Worm (Caenorhabditis elegans): Measurements from ENCODE around the gene otub-1.

The otub-1 gene

DNA sequence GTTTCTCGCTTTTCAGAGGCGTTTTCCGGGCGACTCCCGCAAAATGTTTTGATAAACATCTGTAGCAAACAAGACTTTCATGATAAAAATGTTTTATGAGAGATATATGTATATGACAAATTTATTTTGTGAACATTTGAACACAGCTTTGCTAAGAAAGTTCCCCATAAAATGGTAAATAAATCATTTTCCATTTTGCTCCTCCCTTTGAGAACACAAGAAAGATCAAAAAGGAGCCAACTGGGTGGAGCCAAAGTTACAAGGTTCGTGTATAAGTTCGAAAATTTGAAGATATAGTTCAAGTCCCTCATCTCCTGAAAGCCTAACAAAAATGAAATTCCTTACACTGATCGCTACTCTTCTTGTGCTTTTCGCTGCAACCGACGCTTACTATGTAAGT, 24.4 kb downstream of the otub-1 start, which contains the start of gene C01G10.17:
Gene C01G10.17, plus strand, starts transcription at position 301 of the 400 bp plus-strand sequence.
- TF ChIP-seq mep-1 (tag; optimal IDR thresholded peaks at IDR 0.05) (no peak), lin-13 (GFP tag; optimal IDR thresholded peaks at IDR 0.05) (no peak), F37D6.2 (tag; optimal IDR thresholded peaks at IDR 0.05) (no peak), Y75B8A.6 (GFP tag; IDR thresholded peaks at IDR 0.05) (no peak), nhr-48 (tag; optimal IDR thresholded peaks at IDR 0.05) (no peak), aha-1 (tag) (no peak), vab-7 (GFP tag; IDR thresholded peaks at IDR 0.05) (no peak), unc-130 (GFP tag; optimal IDR thresholded peaks at IDR 0.05) (no peak)

ce11 chrV:15092666-15093065, 26.6 kb downstream of the otub-1 start, which contains the start of gene txt-12:
Gene txt-12, plus strand, starts transcription at chrV:15092966.
- no peak for TF ChIP-seq lsy-2 (tag; optimal IDR thresholded peaks at IDR 0.05)
- TF ChIP-seq nhr-237 (tag; optimal IDR thresholded peaks at IDR 0.05), result no peak
- TF ChIP-seq T26A8.4 (GFP tag; IDR thresholded peaks at IDR 0.05), result no peak
- no peak for TF ChIP-seq ctbp-1 (GFP tag; IDR thresholded peaks at IDR 0.05)
- TF ChIP-seq F37D6.2 (tag; optimal IDR thresholded peaks at IDR 0.05), result no peak

ce11 chrV:15094749-15095148, 28.7 kb downstream of the otub-1 start, which contains the start of gene srx-78:
Gene srx-78, plus strand, starts transcription at chrV:15095049.
- TF ChIP-seq gei-8 (GFP tag; optimal IDR thresholded peaks at IDR 0.05) (no peak), lin-1 (GFP tag; IDR thresholded peaks at IDR 0.05) (no peak), F10B5.3 (tag; optimal IDR thresholded peaks at IDR 0.05) (no peak), lsy-2 (tag; optimal IDR thresholded peaks at IDR 0.05) (no peak), F26F4.8 (GFP tag; conservative IDR thresholded peaks at IDR 0.05) (no peak), ztf-7 (tag; optimal IDR thresholded peaks at IDR 0.05) (no peak), lir-3 (tag; optimal IDR thresholded peaks at IDR 0.05) (no peak), lin-38 (GFP tag; IDR thresholded peaks at IDR 0.05) (no peak), mep-1 (tag; optimal IDR thresholded peaks at IDR 0.05) (no peak), madf-9 (GFP tag; conservative IDR thresholded peaks at IDR 0.05) (no peak), sdz-12 (GFP tag; optimal IDR thresholded peaks at IDR 0.05) (no peak)

ce11 chrV:15099447-15099846, 33.3 kb downstream of the otub-1 start, which contains the start of gene C01G10.1:
Gene C01G10.1, plus strand, starts transcription at chrV:15099747.
- TF ChIP-seq F10B5.3 (tag; optimal IDR thresholded peaks at IDR 0.05), result no peak
- no peak for TF ChIP-seq F49E8.2 (tag; optimal IDR thresholded peaks at IDR 0.05; ENCODE audit: borderline replicate concordance)
- TF ChIP-seq ceh-62 (tag; optimal IDR thresholded peaks at IDR 0.05), result no peak
- TF ChIP-seq pqm-1 (tag; optimal IDR thresholded peaks at IDR 0.05), result no peak
- no peak for TF ChIP-seq rbr-2 (tag; optimal IDR thresholded peaks at IDR 0.05)
- TF ChIP-seq ZK546.5 (tag; optimal IDR thresholded peaks at IDR 0.05), result no peak
- TF ChIP-seq Y105C5A.15 (GFP tag; IDR thresholded peaks at IDR 0.05), result no peak
- TF ChIP-seq aha-1 (tag), result no peak
- no peak for TF ChIP-seq unc-39 (tag; optimal IDR thresholded peaks at IDR 0.05)
- no peak for TF ChIP-seq lin-39 (tag; optimal IDR thresholded peaks at IDR 0.05)
- no peak for TF ChIP-seq attf-4 (tag; optimal IDR thresholded peaks at IDR 0.05)
- TF ChIP-seq ZK337.2 (GFP tag; IDR thresholded peaks at IDR 0.05), result no peak
- no peak for TF ChIP-seq lin-29 (GFP tag; IDR thresholded peaks at IDR 0.05)
- no peak for TF ChIP-seq hmg-1.1 (GFP tag; IDR thresholded peaks at IDR 0.05)
- no peak for TF ChIP-seq mes-2 (tag; optimal IDR thresholded peaks at IDR 0.05; ENCODE audit: poor library complexity, severe bottlenecking)
- no peak for TF ChIP-seq F44E2.7 (GFP tag; IDR thresholded peaks at IDR 0.05)
